Fruit fly (Drosophila melanogaster): ENCODE results near the gene CG10877.

CG10877 gene

dm6 chr3R:20557415-20558105, 6.3 kb downstream of the CG10877 start, which contains the start of the genes DPCoAC and CG5180 (continued):
- TF ChIP-seq tio (GFP tag; optimal IDR thresholded peaks at IDR 0.05) (peak; percentile 64), Jarid2 (GFP tag; optimal IDR thresholded peaks at IDR 0.05) (peak; percentile 53), Bdp1 (GFP tag; optimal IDR thresholded peaks at IDR 0.05) (no peak), NFAT (GFP tag; IDR thresholded peaks at IDR 0.05) (peak; percentile 92), CG8478 (optimal IDR thresholded peaks at IDR 0.05) (no peak), al (GFP tag; IDR thresholded peaks at IDR 0.05) (peak; percentile 65), CG32772 (GFP tag; IDR thresholded peaks at IDR 0.05) (peak; percentile 57; the same call in 1 of the 2 replicates), mld (GFP tag; IDR thresholded peaks at IDR 0.05; ENCODE audit: partially characterized antibody) (no peak), en (GFP tag; optimal IDR thresholded peaks at IDR 0.05) (no peak), sim (GFP tag; IDR thresholded peaks at IDR 0.05) (no peak), Hr3 (GFP tag; optimal IDR thresholded peaks at IDR 0.05) (peak; percentile 61), CG14014 (GFP tag; IDR thresholded peaks at IDR 0.05) (peak; percentile 78), Hmx (GFP tag; optimal IDR thresholded peaks at IDR 0.05) (no peak), lmd (GFP tag; IDR thresholded peaks at IDR 0.05) (peak; percentile 78), esg (GFP tag; conservative IDR thresholded peaks at IDR 0.05) (peak; percentile 71), az2 (GFP tag; optimal IDR thresholded peaks at IDR 0.05) (peak; percentile 41), crol (GFP tag; IDR thresholded peaks at IDR 0.05) (no peak), CG17186 (GFP tag; optimal IDR thresholded peaks at IDR 0.05) (peak; percentile 71), Camta (GFP tag; optimal IDR thresholded peaks at IDR 0.05) (peak; percentile 45), her (GFP tag; optimal IDR thresholded peaks at IDR 0.05) (peak; percentile 51), fu2 (GFP tag; optimal IDR thresholded peaks at IDR 0.05) (peak; percentile 62), Dbx (GFP tag; IDR thresholded peaks at IDR 0.05) (peak; percentile 85), CG3163 (GFP tag; optimal IDR thresholded peaks at IDR 0.05) (peak; percentile 76), Hey (tag; optimal IDR thresholded peaks at IDR 0.05) (no peak), CG5245 (GFP tag; optimal IDR thresholded peaks at IDR 0.05) (peak; percentile 41), CG15011 (GFP tag; optimal IDR thresholded peaks at IDR 0.05) (no peak), fd3F (GFP tag; optimal IDR thresholded peaks at IDR 0.05) (peak; percentile 48), gro (GFP tag; optimal IDR thresholded peaks at IDR 0.05) (peak; percentile 77), nom (GFP tag; optimal IDR thresholded peaks at IDR 0.05) (peak; percentile 48), lilli (GFP tag; optimal IDR thresholded peaks at IDR 0.05) (peak; percentile 77), sens-2 (GFP tag; IDR thresholded peaks at IDR 0.05) (no peak), Drgx (GFP tag; IDR thresholded peaks at IDR 0.05) (peak; percentile 44), klu (GFP tag; IDR thresholded peaks at IDR 0.05) (peak; percentile 87), CG7928 (GFP tag; optimal IDR thresholded peaks at IDR 0.05) (peak; percentile 21), crc (GFP tag; optimal IDR thresholded peaks at IDR 0.05) (peak; percentile 62), yki (optimal IDR thresholded peaks at IDR 0.05) (no peak), CG2678 (tag; optimal IDR thresholded peaks at IDR 0.05) (peak; percentile 56), aop (GFP tag; IDR thresholded peaks at IDR 0.05) (no peak), rib (GFP tag; IDR thresholded peaks at IDR 0.05) (peak; percentile 74), CG4404 (GFP tag; IDR thresholded peaks at IDR 0.05) (peak; percentile 48; the same call in 1 of the 2 replicates), MESR4 (GFP tag; optimal IDR thresholded peaks at IDR 0.05) (peak; percentile 74), Nf-YC (tag; optimal IDR thresholded peaks at IDR 0.05) (peak; percentile 38), CG10431 (GFP tag; optimal IDR thresholded peaks at IDR 0.05) (peak; percentile 2), Asciz (GFP tag; optimal IDR thresholded peaks at IDR 0.05) (no peak), CG3838 (GFP tag; optimal IDR thresholded peaks at IDR 0.05) (peak; percentile 46), bcd (GFP tag; optimal IDR thresholded peaks at IDR 0.05) (peak; percentile 56), CG1233 (GFP tag; optimal IDR thresholded peaks at IDR 0.05) (peak; percentile 50), amos (GFP tag; IDR thresholded peaks at IDR 0.05; ENCODE audit: partially characterized antibody) (peak; percentile 78), ap (GFP tag; IDR thresholded peaks at IDR 0.05) (peak; percentile 41; the same call in 1 of the 2 replicates), Pdp1 (GFP tag; optimal IDR thresholded peaks at IDR 0.05) (peak; percentile 58 to 59), B-H2 (GFP tag; optimal IDR thresholded peaks at IDR 0.05) (peak; percentile 54)
